Worm (Caenorhabditis elegans): ENCODE results near the gene K09H11.6.

Gene K09H11.6

DNA sequence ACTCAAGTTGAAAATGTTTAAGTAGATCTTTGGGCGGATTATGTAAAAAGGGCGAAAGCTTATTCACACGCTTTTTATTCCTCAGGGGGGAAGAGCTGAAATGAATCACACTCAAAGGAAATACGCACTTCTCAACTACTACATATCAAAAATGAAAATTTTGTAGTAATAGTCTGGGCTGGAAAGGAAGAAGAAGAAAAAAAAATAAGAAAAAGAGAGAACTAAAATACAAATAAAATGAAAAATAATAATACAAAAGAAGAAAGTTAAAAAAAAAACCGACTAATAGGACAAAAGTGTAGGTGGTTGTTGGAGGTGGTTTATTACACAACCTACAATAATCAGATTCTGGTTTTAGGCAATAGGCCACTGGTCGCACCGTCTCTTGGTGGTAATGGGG lies at the start of gene K09H11.6:
TSS of gene K09H11.6 (minus strand) at position 101 of the 400 bp plus-strand sequence.
- no peak for TF ChIP-seq tbx-2 (tag; optimal IDR thresholded peaks at IDR 0.05)
- peak; percentile 4 for TF ChIP-seq nfya-1 (tag; optimal IDR thresholded peaks at IDR 0.05; ENCODE audit: insufficient read depth)

- no peak for TF ChIP-seq egl-5 (tag; optimal IDR thresholded peaks at IDR 0.05)
- no peak for TF ChIP-seq nhr-67 (tag; optimal IDR thresholded peaks at IDR 0.05)
- TF ChIP-seq ceh-9 (tag; optimal IDR thresholded peaks at IDR 0.05): no peak
Observed at ce11 chrV:5785372-5785771, 49.4 kb upstream of the K09H11.6 start, which contains the start of gene F44E7.7. Gene F44E7.7, minus strand, starts transcription at chrV:5785472.

ce11 chrV:5782687-5783086 lies 46.7 kb upstream of the K09H11.6 start, which contains the start of gene fbxa-183:
Gene fbxa-183, minus strand, starts transcription at chrV:5782787.
- TF ChIP-seq fos-1 (tag; optimal IDR thresholded peaks at IDR 0.05): no peak
- TF ChIP-seq ceh-82 (tag; optimal IDR thresholded peaks at IDR 0.05): no peak
- TF ChIP-seq mml-1 (tag; optimal IDR thresholded peaks at IDR 0.05): no peak
- TF ChIP-seq ceh-16 (tag; optimal IDR thresholded peaks at IDR 0.05): no peak
- no peak for TF ChIP-seq daf-12 (tag; optimal IDR thresholded peaks at IDR 0.05)
- TF ChIP-seq lin-15B (tag; optimal IDR thresholded peaks at IDR 0.05): no peak
- no peak for TF ChIP-seq nhr-11 (tag; optimal IDR thresholded peaks at IDR 0.05)
- TF ChIP-seq elt-2 (tag; optimal IDR thresholded peaks at IDR 0.05): no peak
- no peak for TF ChIP-seq snpc-4 (tag; optimal IDR thresholded peaks at IDR 0.05)
- TF ChIP-seq nhr-76 (tag; optimal IDR thresholded peaks at IDR 0.05): no peak
- no peak for TF ChIP-seq egl-27 (tag; optimal IDR thresholded peaks at IDR 0.05)
- no peak for TF ChIP-seq nhr-67 (tag; optimal IDR thresholded peaks at IDR 0.05)
- no peak for TF ChIP-seq tbx-2 (tag; optimal IDR thresholded peaks at IDR 0.05)
- TF ChIP-seq egl-5 (tag; optimal IDR thresholded peaks at IDR 0.05): no peak
- TF ChIP-seq ZK546.5 (tag; optimal IDR thresholded peaks at IDR 0.05): no peak
- TF ChIP-seq sea-2 (GFP tag; optimal IDR thresholded peaks at IDR 0.05): no peak
- TF ChIP-seq ama-1 (optimal IDR thresholded peaks at IDR 0.05): no peak
- no peak for TF ChIP-seq lsy-12 (tag; optimal IDR thresholded peaks at IDR 0.05)

DNA sequence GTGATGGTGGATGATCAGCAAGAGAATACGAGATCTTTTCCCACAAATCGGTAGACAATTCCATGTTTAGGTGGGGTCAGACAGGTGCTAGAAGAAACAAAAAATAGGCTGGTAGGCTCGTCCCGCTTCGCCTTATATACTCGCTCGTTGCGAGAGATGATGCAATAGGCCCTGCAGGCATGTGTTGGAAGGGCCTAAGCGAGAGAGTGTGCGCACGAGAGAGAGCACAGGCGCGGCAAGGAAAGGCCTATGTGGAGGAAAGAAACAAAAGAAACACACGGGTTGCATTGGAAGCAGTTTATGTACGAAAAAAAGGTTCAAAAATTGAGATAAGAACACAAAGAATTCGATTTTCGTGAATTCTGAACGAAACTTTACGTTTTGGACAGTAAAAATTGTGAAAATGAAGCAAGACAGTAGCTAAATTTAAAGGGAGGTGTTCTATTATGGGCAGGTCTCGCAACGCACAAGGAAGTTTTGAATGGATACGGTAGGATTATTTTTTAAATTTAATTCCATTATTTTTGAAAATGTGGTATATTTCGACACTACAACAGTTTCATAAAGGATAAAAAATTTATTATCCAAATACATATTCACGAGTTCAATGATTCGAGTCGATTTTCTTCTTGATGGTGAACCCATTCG lies 44.9 kb upstream of the K09H11.6 start, which contains the start of gene F44E7.5:
TSS of gene F44E7.5 (minus strand) at position 210 of the 648 bp plus-strand sequence.
- TF ChIP-seq nhr-25 (tag; optimal IDR thresholded peaks at IDR 0.05): peak; percentile 71
- TF ChIP-seq skn-1 (tag; optimal IDR thresholded peaks at IDR 0.05): peak; percentile 32
- peak; percentile 47 for TF ChIP-seq lin-15B (tag; optimal IDR thresholded peaks at IDR 0.05)
- peak; percentile 15 for TF ChIP-seq R02D3.7 (tag; optimal IDR thresholded peaks at IDR 0.05)
- TF ChIP-seq nhr-43 (tag; optimal IDR thresholded peaks at IDR 0.05; ENCODE audit: poor library complexity, severe bottlenecking): peak; percentile 5
- no peak for TF ChIP-seq lsy-12 (tag; optimal IDR thresholded peaks at IDR 0.05)
- peak; percentile 12 for TF ChIP-seq ama-1 (optimal IDR thresholded peaks at IDR 0.05)
- TF ChIP-seq snpc-4 (tag; optimal IDR thresholded peaks at IDR 0.05): peak; percentile 34
- no peak for TF ChIP-seq fos-1 (tag; optimal IDR thresholded peaks at IDR 0.05)
- TF ChIP-seq sea-2 (GFP tag; optimal IDR thresholded peaks at IDR 0.05): no peak
- peak; percentile 74 for TF ChIP-seq pqm-1 (tag; optimal IDR thresholded peaks at IDR 0.05)
- peak; percentile 86 for TF ChIP-seq elt-2 (tag; optimal IDR thresholded peaks at IDR 0.05)
- no peak for TF ChIP-seq eor-1 (tag; optimal IDR thresholded peaks at IDR 0.05)
- TF ChIP-seq ZK546.5 (tag; optimal IDR thresholded peaks at IDR 0.05): no peak
- TF ChIP-seq mml-1 (tag; optimal IDR thresholded peaks at IDR 0.05): no peak
- no peak for TF ChIP-seq ceh-16 (tag; optimal IDR thresholded peaks at IDR 0.05)
- TF ChIP-seq hmg-11 (tag; optimal IDR thresholded peaks at IDR 0.05): peak; percentile 7
- peak; percentile 60 for TF ChIP-seq nfya-1 (tag; optimal IDR thresholded peaks at IDR 0.05; ENCODE audit: insufficient read depth)
- peak; percentile 76 for TF ChIP-seq nhr-23 (tag; optimal IDR thresholded peaks at IDR 0.05)
- peak; percentile 71 for TF ChIP-seq pha-4 (tag; optimal IDR thresholded peaks at IDR 0.05)
- TF ChIP-seq lin-39 (tag; optimal IDR thresholded peaks at IDR 0.05): no peak

DNA sequence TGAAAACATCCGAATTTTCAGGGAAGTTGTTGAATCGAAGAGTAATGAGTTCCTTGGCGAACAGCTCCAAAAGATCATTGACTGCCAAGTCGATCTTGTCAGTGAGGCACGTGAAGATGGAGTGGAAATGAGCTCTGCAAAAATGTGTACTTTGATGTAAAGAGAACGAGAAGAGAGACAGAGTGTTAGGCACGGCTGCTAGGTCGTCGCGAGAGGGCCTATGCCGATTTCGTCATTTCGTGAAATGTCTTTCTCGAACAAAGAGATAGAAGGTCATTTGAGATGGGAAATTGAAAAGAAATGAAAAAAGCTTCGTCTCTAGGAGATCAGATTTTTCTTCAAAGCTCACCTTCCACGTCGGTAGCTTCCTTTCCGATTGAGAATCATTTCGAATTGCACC lies 44.0 kb upstream of the K09H11.6 start:
- TF ChIP-seq sea-2 (GFP tag; optimal IDR thresholded peaks at IDR 0.05): no peak
- TF ChIP-seq R02D3.7 (tag; optimal IDR thresholded peaks at IDR 0.05): no peak
- no peak for TF ChIP-seq egl-27 (tag; optimal IDR thresholded peaks at IDR 0.05)
- no peak for TF ChIP-seq elt-2 (tag; optimal IDR thresholded peaks at IDR 0.05)
- TF ChIP-seq nhr-23 (tag; optimal IDR thresholded peaks at IDR 0.05): no peak
- TF ChIP-seq mml-1 (tag; optimal IDR thresholded peaks at IDR 0.05): no peak
- TF ChIP-seq nhr-12 (tag; optimal IDR thresholded peaks at IDR 0.05): no peak
- TF ChIP-seq hmg-11 (tag; optimal IDR thresholded peaks at IDR 0.05): no peak

Measured in whole organism, L3 larva.